Fruit fly (Drosophila melanogaster) whole organism, embryonic: Measurements from ENCODE around the gene CG43707.

Experiments
- Abd-B ChIP-seq: fragments of 200-800 bp; sonication (Bioruptor generic); optimal IDR thresholded peaks from 2 replicates; lab custom pipeline; 2018; ENCODE audit warnings: missing biosample characterization, mild to moderate bottlenecking, missing genetic modification characterization, moderate library complexity
- Asciz ChIP-seq: fragments of 200-800 bp; sonication (Bioruptor generic); optimal IDR thresholded peaks from 2 replicates; lab custom pipeline; 2017; ENCODE audit warnings: missing biosample characterization, mild to moderate bottlenecking, missing genetic modification characterization, missing genetic modification reagents
- Awh ChIP-seq: fragments of 200-800 bp; sonication (Bioruptor generic); IDR thresholded peaks from 2 replicates; pipeline ENCODE4, ENCODE4 v1.3.6; 2022; ENCODE audit warnings: missing biosample characterization, missing genetic modification characterization
- CG10321 ChIP-seq: fragments of 200-800 bp; sonication (Bioruptor generic); IDR thresholded peaks from 2 replicates; pipeline ENCODE4 v1.3.6; 2022; ENCODE audit warnings: missing biosample characterization, missing genetic modification characterization
- CG11398 ChIP-seq: fragments of 200-800 bp; sonication (Bioruptor generic); optimal IDR thresholded peaks from 2 replicates; lab custom pipeline; 2016; ENCODE audit warnings: missing biosample characterization, missing genetic modification characterization
- CG12071 ChIP-seq: fragments of 200-800 bp; sonication (Bioruptor generic); optimal IDR thresholded peaks from 3 replicates; lab custom pipeline; 2018; ENCODE audit warnings: missing biosample characterization, mild to moderate bottlenecking, missing genetic modification characterization
- CG12744 ChIP-seq: fragments of 200-800 bp; sonication (Bioruptor generic); optimal IDR thresholded peaks from 2 replicates; lab custom pipeline; 2016; ENCODE audit warnings: missing biosample characterization, missing genetic modification characterization
- CG13123 ChIP-seq: fragments of 200-800 bp; sonication (Bioruptor generic); optimal IDR thresholded peaks from 2 replicates; lab custom pipeline; 2016; ENCODE audit warnings: missing biosample characterization, missing genetic modification characterization
- CG13775 ChIP-seq: fragments of 200-800 bp; sonication (Bioruptor generic); optimal IDR thresholded peaks from 3 replicates; lab custom pipeline; 2017; ENCODE audit warnings: missing biosample characterization, mild to moderate bottlenecking, missing genetic modification characterization
- CG14014 ChIP-seq: fragments of 200-800 bp; sonication (Bioruptor generic); IDR thresholded peaks from 2 replicates; pipeline ENCODE4 v1.3.6; 2022; ENCODE audit warnings: missing biosample characterization, missing genetic modification characterization
- CG15479 ChIP-seq: fragments of 200-800 bp; sonication (Bioruptor generic); optimal IDR thresholded peaks from 3 replicates; lab custom pipeline; 2019; ENCODE audit warnings: missing biosample characterization, mild to moderate bottlenecking, missing genetic modification characterization, moderate library complexity
- CG17829 ChIP-seq: fragments of 200-800 bp; optimal IDR thresholded peaks from 2 replicates; lab custom pipeline; 2019; ENCODE audit warnings: missing biosample characterization, mild to moderate bottlenecking, missing genetic modification characterization, moderate library complexity
- CG1792 ChIP-seq: fragments of 200-800 bp; sonication (Bioruptor generic); optimal IDR thresholded peaks from 2 replicates; lab custom pipeline; 2016; ENCODE audit warnings: missing biosample characterization, missing genetic modification characterization
- CG1832 ChIP-seq: fragments of 200-800 bp; sonication (Bioruptor generic); optimal IDR thresholded peaks from 2 replicates; lab custom pipeline; 2017; ENCODE audit warnings: missing biosample characterization, mild to moderate bottlenecking, missing genetic modification characterization, inconsistent platforms
- CG34422 ChIP-seq: fragments of 200-800 bp; sonication (Bioruptor generic); IDR thresholded peaks from 3 replicates; pipeline ENCODE4 v1.3.6; 2022; ENCODE audit warnings: missing biosample characterization, missing genetic modification characterization
- CG4282 ChIP-seq: fragments of 200-800 bp; sonication (Bioruptor generic); optimal IDR thresholded peaks from 2 replicates; lab custom pipeline; 2016; ENCODE audit warnings: missing biosample characterization, missing genetic modification characterization
- CG4404 ChIP-seq: fragments of 200-800 bp; sonication (Bioruptor generic); IDR thresholded peaks from 2 replicates; pipeline ENCODE4 v1.3.6; 2022; ENCODE audit warnings: missing biosample characterization, missing genetic modification characterization
- CG6813 ChIP-seq: fragments of 200-800 bp; sonication (Bioruptor generic); optimal IDR thresholded peaks from 2 replicates; lab custom pipeline; 2017; ENCODE audit warnings: missing biosample characterization, missing genetic modification characterization, mild to moderate bottlenecking, moderate library complexity, missing genetic modification reagents
- CG7271 ChIP-seq: fragments of 200-800 bp; sonication (Bioruptor generic); optimal IDR thresholded peaks from 2 replicates; lab custom pipeline; 2018; ENCODE audit warnings: missing biosample characterization, mild to moderate bottlenecking, missing genetic modification characterization, moderate library complexity
- CG7372 ChIP-seq: fragments of 200-800 bp; sonication (Bioruptor generic); IDR thresholded peaks from 2 replicates; pipeline ENCODE4 v1.3.6; 2022; ENCODE audit warnings: missing biosample characterization, missing genetic modification characterization
- CG7839 ChIP-seq: fragments of 200-800 bp; sonication (Bioruptor generic); optimal IDR thresholded peaks from 3 replicates; lab custom pipeline; 2018; ENCODE audit warnings: missing biosample characterization, mild to moderate bottlenecking, missing genetic modification characterization, moderate library complexity
- CG8281 ChIP-seq: fragments of 200-800 bp; sonication (Bioruptor generic); optimal IDR thresholded peaks from 2 replicates; lab custom pipeline; 2018; ENCODE audit warnings: missing biosample characterization, mild to moderate bottlenecking, missing genetic modification characterization, moderate library complexity
- CG8290 ChIP-seq, 3 experiments: fragments of 200-800 bp; sonication (Bioruptor generic); optimal IDR thresholded peaks; 2 replicates each; lab custom pipeline; 2016 to 2019; ENCODE audit warnings: missing biosample characterization in 3 of 3, missing genetic modification characterization in 3 of 3, mild to moderate bottlenecking in 2 of 3, moderate library complexity in 1 of 3
- CG9876 ChIP-seq: fragments of 200-800 bp; sonication (Bioruptor generic); optimal IDR thresholded peaks from 2 replicates; lab custom pipeline; 2016; ENCODE audit warnings: missing biosample characterization, missing genetic modification characterization
- CTCF ChIP-seq: fragments of 200-800 bp; sonication (Bioruptor generic); optimal IDR thresholded peaks from 2 replicates; lab custom pipeline; 2017; ENCODE audit warnings: missing biosample characterization, mild to moderate bottlenecking, missing genetic modification characterization, moderate library complexity
- D19A ChIP-seq: fragments of 200-800 bp; optimal IDR thresholded peaks from 3 replicates; lab custom pipeline; 2019; ENCODE audit warnings: missing biosample characterization, mild to moderate bottlenecking, missing genetic modification characterization, moderate library complexity
- Deaf1 ChIP-seq: fragments of 200-800 bp; optimal IDR thresholded peaks from 3 replicates; lab custom pipeline; 2019; ENCODE audit warnings: missing biosample characterization, mild to moderate bottlenecking, missing genetic modification characterization, moderate library complexity
- Dll ChIP-seq: fragments of 200-800 bp; sonication (Bioruptor generic); IDR thresholded peaks from 4 replicates; pipeline ENCODE4 v1.3.6; 2022; ENCODE audit warnings: missing biosample characterization, missing genetic modification characterization; ENCODE audit not compliant: partially characterized antibody
- Elba2 ChIP-seq: fragments of 200-800 bp; sonication (Bioruptor generic); optimal IDR thresholded peaks from 3 replicates; lab custom pipeline; 2016; ENCODE audit warnings: missing biosample characterization, missing genetic modification characterization
- HLH3B ChIP-seq: fragments of 200-800 bp; sonication (Bioruptor generic); IDR thresholded peaks from 2 replicates; pipeline ENCODE4 v1.3.6; 2022; ENCODE audit warnings: missing biosample characterization, missing genetic modification characterization
- Optix ChIP-seq: fragments of 200-800 bp; sonication (Bioruptor generic); IDR thresholded peaks from 3 replicates; pipeline ENCODE4 v1.3.6; 2022; ENCODE audit warnings: missing biosample characterization, missing genetic modification characterization
- Rx ChIP-seq: fragments of 200-800 bp; sonication (Bioruptor generic); IDR thresholded peaks from 2 replicates; pipeline ENCODE4 v1.3.6; 2022; ENCODE audit warnings: missing biosample characterization, missing genetic modification characterization
- Trl ChIP-seq, 3 experiments: fragments of >200 bp in 2 of 3; fragments of 200-800 bp in 1 of 3; sonication (Bioruptor generic) in 1 of 3; optimal IDR thresholded peaks; 2 replicates in 1 of 3; 3 replicates in 2 of 3; lab custom pipeline; 2016 to 2017; ENCODE audit warnings: missing biosample characterization in 1 of 3, missing genetic modification characterization in 1 of 3
- az2 ChIP-seq: fragments of 200-800 bp; sonication (Bioruptor generic); optimal IDR thresholded peaks from 3 replicates; lab custom pipeline; 2016; ENCODE audit warnings: missing biosample characterization, missing genetic modification characterization
- chm ChIP-seq: fragments of 200-800 bp; sonication (Bioruptor generic); IDR thresholded peaks from 2 replicates; pipeline ENCODE4 v1.3.6; 2022; ENCODE audit warnings: missing biosample characterization, missing genetic modification characterization
- danr ChIP-seq: fragments of 200-800 bp; sonication (Bioruptor generic); IDR thresholded peaks from 2 replicates; pipeline ENCODE4 v1.3.6; 2022; ENCODE audit warnings: missing biosample characterization, missing genetic modification characterization
- dimm ChIP-seq: fragments of 200-800 bp; sonication (Bioruptor generic); IDR thresholded peaks from 2 replicates; pipeline ENCODE4 v1.3.6; 2022; ENCODE audit warnings: missing biosample characterization, missing genetic modification characterization
- emc ChIP-seq: fragments of 200-800 bp; sonication (Bioruptor generic); optimal IDR thresholded peaks from 2 replicates; lab custom pipeline; 2016; ENCODE audit warnings: missing biosample characterization, missing genetic modification characterization
- ems ChIP-seq: fragments of 200-800 bp; sonication (Bioruptor generic); optimal IDR thresholded peaks from 3 replicates; lab custom pipeline; 2016; ENCODE audit warnings: missing biosample characterization, missing genetic modification characterization
- exex ChIP-seq: fragments of 200-800 bp; sonication (Bioruptor generic); optimal IDR thresholded peaks from 4 replicates; lab custom pipeline; 2018; ENCODE audit warnings: missing biosample characterization, mild to moderate bottlenecking, missing genetic modification characterization, moderate library complexity
- ftz-f1 ChIP-seq: fragments of 200-800 bp; sonication (Bioruptor generic); optimal IDR thresholded peaks from 2 replicates; lab custom pipeline; 2016; ENCODE audit warnings: missing biosample characterization, missing genetic modification characterization
- gro ChIP-seq: fragments of 200-800 bp; sonication (Bioruptor generic); optimal IDR thresholded peaks from 2 replicates; lab custom pipeline; 2016; ENCODE audit warnings: missing biosample characterization, missing genetic modification characterization
- ham ChIP-seq: fragments of 200-800 bp; sonication (Bioruptor generic); IDR thresholded peaks from 2 replicates; pipeline ENCODE4 v1.3.6; 2022; ENCODE audit warnings: missing biosample characterization, missing genetic modification characterization
- mirr ChIP-seq: fragments of 200-800 bp; sonication (Bioruptor generic); optimal IDR thresholded peaks from 3 replicates; lab custom pipeline; 2018; ENCODE audit warnings: missing biosample characterization, mild to moderate bottlenecking, missing genetic modification characterization
- salm ChIP-seq: fragments of 200-800 bp; sonication (Bioruptor generic); optimal IDR thresholded peaks from 2 replicates; lab custom pipeline; 2018; ENCODE audit warnings: missing biosample characterization, mild to moderate bottlenecking, missing genetic modification characterization
- schlank ChIP-seq: fragments of 200-800 bp; sonication (Bioruptor generic); optimal IDR thresholded peaks from 2 replicates; lab custom pipeline; 2018; ENCODE audit warnings: missing biosample characterization, mild to moderate bottlenecking, missing genetic modification characterization
- sens ChIP-seq: fragments of 200-800 bp; sonication (Bioruptor generic); peaks from one replicate; lab custom pipeline; 2016; ENCODE audit warnings: missing biosample characterization, missing genetic modification characterization
- ssp ChIP-seq: fragments of 200-800 bp; sonication (Bioruptor generic); IDR thresholded peaks from 2 replicates; pipeline ENCODE4 v1.3.6; 2022; ENCODE audit warnings: missing biosample characterization, missing genetic modification characterization
- tna ChIP-seq: fragments of 200-800 bp; sonication (Bioruptor generic); IDR thresholded peaks from 2 replicates; pipeline ENCODE4 v1.3.6; 2022; ENCODE audit warnings: missing biosample characterization, missing genetic modification characterization; ENCODE audit not compliant: partially characterized antibody
- wek ChIP-seq: fragments of 200-800 bp; sonication (Bioruptor generic); optimal IDR thresholded peaks from 3 replicates; lab custom pipeline; 2018; ENCODE audit warnings: missing biosample characterization, mild to moderate bottlenecking, missing genetic modification characterization, moderate library complexity
- z ChIP-seq: fragments of 200-800 bp; sonication (Bioruptor generic); IDR thresholded peaks from 3 replicates; pipeline ENCODE4 v1.3.6; 2022; ENCODE audit warnings: missing biosample characterization, missing genetic modification characterization
- zen ChIP-seq: fragments of 200-800 bp; sonication (Bioruptor generic); optimal IDR thresholded peaks from 3 replicates; lab custom pipeline; 2018; ENCODE audit warnings: missing biosample characterization, mild to moderate bottlenecking, missing genetic modification characterization, moderate library complexity

Gene CG43707

dm6 chr2L:3786246-3786645 lies 29.2 kb downstream of the CG43707 start (continued):
- TF ChIP-seq wek (GFP tag; lab: Kevin White, UChicago): peak; percentile 8
- no peak for TF ChIP-seq CG8281 (tag; lab: Kevin White, UChicago)
- TF ChIP-seq Abd-B (GFP tag; lab: Kevin White, UChicago): peak; percentile 31
- no peak for TF ChIP-seq tna (GFP tag; lab: Robert Waterston, UW)
- TF ChIP-seq D19A (tag; lab: Kevin White, UChicago): peak; percentile 39
- TF ChIP-seq CG12744: peak; percentile 39
- TF ChIP-seq ssp: peak; percentile 71
- peak; percentile 23 for TF ChIP-seq CG13775 (GFP tag; lab: Kevin White, UChicago)
- TF ChIP-seq HLH3B (GFP tag; lab: Robert Waterston, UW): peak; percentile 66
- TF ChIP-seq CG10321: 0 out of 2 replicates have a peak, but pooled peaks have one; percentile 17
- TF ChIP-seq Asciz: no peak
- peak; percentile 78 for TF ChIP-seq az2 (GFP tag; lab: Kevin White, UChicago)
- no peak for TF ChIP-seq ems (GFP tag; lab: Kevin White, UChicago)
- TF ChIP-seq CG7372: peak; percentile 49; the same call in 1 of the 2 replicates
- TF ChIP-seq danr (GFP tag; lab: Robert Waterston, UW): peak; percentile 54
- peak; percentile 98 for TF ChIP-seq CTCF
- TF ChIP-seq emc (GFP tag; lab: Kevin White, UChicago): peak; percentile 16
- no peak for TF ChIP-seq CG13123 (GFP tag; lab: Kevin White, UChicago)
- TF ChIP-seq sens: peak; percentile 75
- no peak for TF ChIP-seq CG11398 (GFP tag; lab: Kevin White, UChicago)
- peak; percentile 77 for TF ChIP-seq Optix (GFP tag; lab: Robert Waterston, UW)
- TF ChIP-seq exex: no peak
- TF ChIP-seq CG1792 (GFP tag; lab: Kevin White, UChicago): peak; percentile 34
- peak; percentile 86 for TF ChIP-seq chm (GFP tag; lab: Robert Waterston, UW)
- TF ChIP-seq gro (GFP tag; lab: Kevin White, UChicago): peak; percentile 29
- peak; percentile 78 for TF ChIP-seq CG7839 (tag; lab: Kevin White, UChicago)
- TF ChIP-seq CG15479 (GFP tag; lab: Kevin White, UChicago): no peak
- no peak for TF ChIP-seq CG4282 (GFP tag; lab: Kevin White, UChicago)
- peak; percentile 31 for TF ChIP-seq mirr
- peak; percentile 36; the same call in 1 of the 2 replicates for TF ChIP-seq dimm
- no peak for TF ChIP-seq CG1832
- TF ChIP-seq CG4404 (GFP tag; lab: Robert Waterston, UW): peak; percentile 53
- TF ChIP-seq zen: peak; percentile 52
- TF ChIP-seq Dll (GFP tag; lab: Robert Waterston, UW): no peak
- TF ChIP-seq Awh (GFP tag; lab: Robert Waterston, UW): peak; percentile 86

- TF ChIP-seq CG17829 (no peak), CG8290 (GFP tag; optimal IDR thresholded peaks at IDR 0.05; lab: Kevin White, UChicago) (no peak), CG8290 (tag; optimal IDR thresholded peaks at IDR 0.05; lab: Kevin White, UChicago) (peak in 1 of 2 experiments; percentile 48), CG34422 (GFP tag; lab: Robert Waterston, UW) (peak; percentile 51; the same call in 1 of the 3 replicates), sens (peak; percentile 32), z (peak; percentile 60; the same call in 1 of the 3 replicates), CG7271 (no peak), Rx (GFP tag; lab: Robert Waterston, UW) (no peak), CG14014 (GFP tag; lab: Robert Waterston, UW) (peak; percentile 9; the same call in 1 of the 2 replicates), ftz-f1 (GFP tag; lab: Kevin White, UChicago) (peak; percentile 17), CG12744 (no peak), CG12071 (GFP tag; lab: Kevin White, UChicago) (peak; percentile 21), Deaf1 (tag; lab: Kevin White, UChicago) (peak; percentile 35), schlank (tag; lab: Kevin White, UChicago) (no peak), Trl (optimal IDR thresholded peaks at IDR 0.05; lab: Kevin White, UChicago) (peak; percentile 80 to 91), Trl (GFP tag; optimal IDR thresholded peaks at IDR 0.05; lab: Kevin White, UChicago) (peak; percentile 67), chm (GFP tag; lab: Robert Waterston, UW) (peak; percentile 58; the same call in 1 of the 2 replicates), salm (tag; lab: Kevin White, UChicago) (peak; percentile 32), CG9876 (GFP tag; lab: Kevin White, UChicago) (no peak), ham (GFP tag; lab: Robert Waterston, UW) (no peak), Elba2 (GFP tag; lab: Kevin White, UChicago) (no peak), CG6813 (GFP tag; lab: Kevin White, UChicago) (peak; percentile 26)
These were observed 30.0 kb downstream of the CG43707 start, which contains the start of gene bark for dm6 chr2L:3787028-3787427. bark (plus strand) TSS chr2L:3787167.
